Fruit fly (Drosophila melanogaster) whole organism, prepupa: ENCODE data around the gene Traf-like.

Source experiments
- CG32006 ChIP-seq: fragments of 200-800 bp; sonication (Bioruptor generic); optimal IDR thresholded peaks from 3 replicates; lab custom pipeline; 2017; ENCODE audit warnings: missing biosample characterization, mild to moderate bottlenecking, missing genetic modification characterization
- Eip75B ChIP-seq: fragments of 200-800 bp; sonication (Bioruptor generic); optimal IDR thresholded peaks from 3 replicates; lab custom pipeline; 2016; ENCODE audit warnings: missing biosample characterization, missing genetic modification characterization
- Sox15 ChIP-seq: fragments of 200-800 bp; sonication (Bioruptor generic); optimal IDR thresholded peaks from 3 replicates; lab custom pipeline; 2016; ENCODE audit warnings: missing biosample characterization, missing genetic modification characterization

dm6 chrX:16373541-16373940, 41.3 kb upstream of the Traf-like start:
- no peak for TF ChIP-seq Eip75B (GFP tag; lab: Kevin White, UChicago)
- TF ChIP-seq CG32006: no peak
- TF ChIP-seq Sox15 (GFP tag; lab: Kevin White, UChicago): no peak
